Fruit fly (Drosophila melanogaster): ENCODE measurements around the gene GstD1.
A peak's percentile ranks its signal among the peaks of the same experiment; 100 is the strongest.

The GstD1 gene

DNA sequence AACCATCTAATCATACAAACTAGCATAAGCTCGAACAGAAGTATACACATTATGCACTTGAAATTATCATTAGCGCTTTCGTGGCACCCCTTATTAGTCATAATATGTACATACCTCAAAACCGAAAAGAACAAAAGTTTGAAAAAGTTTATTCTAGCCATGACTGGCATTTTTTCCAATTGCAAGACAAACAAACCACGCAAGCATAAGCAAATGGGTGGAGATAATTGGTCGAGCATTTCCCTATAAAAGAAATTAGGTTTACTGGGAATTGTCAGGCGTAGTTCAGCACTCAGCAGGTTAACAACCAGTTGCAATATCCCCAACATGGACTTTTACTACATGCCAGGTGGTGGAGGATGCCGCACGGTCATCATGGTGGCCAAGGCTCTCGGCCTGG lies 2.6 kb upstream of the GstD1 start, which contains the start of gene GstD2:
TSS of gene GstD2 (plus strand) at position 301 of the 400 bp plus-strand sequence.
- TF ChIP-seq sage (GFP tag; optimal IDR thresholded peaks at IDR 0.05) (no peak), foxo (GFP tag; optimal IDR thresholded peaks at IDR 0.05) (no peak), Mio (GFP tag; optimal IDR thresholded peaks at IDR 0.05) (no peak), Hr78 (GFP tag; optimal IDR thresholded peaks at IDR 0.05) (no peak), Jra (GFP tag; optimal IDR thresholded peaks at IDR 0.05) (no peak), Sp1 (GFP tag; optimal IDR thresholded peaks at IDR 0.05) (no peak), psq (GFP tag; optimal IDR thresholded peaks at IDR 0.05) (no peak), Dif (GFP tag; optimal IDR thresholded peaks at IDR 0.05; ENCODE audit: partially characterized antibody) (no peak), usp (GFP tag; optimal IDR thresholded peaks at IDR 0.05) (no peak), jim (GFP tag; optimal IDR thresholded peaks at IDR 0.05) (no peak), dl (GFP tag; optimal IDR thresholded peaks at IDR 0.05; ENCODE audit: insufficient read depth in 1 of 2, partially characterized antibody in 2 of 2) (no peak), dsf (GFP tag; optimal IDR thresholded peaks at IDR 0.05; ENCODE audit: borderline replicate concordance) (no peak)

DNA sequence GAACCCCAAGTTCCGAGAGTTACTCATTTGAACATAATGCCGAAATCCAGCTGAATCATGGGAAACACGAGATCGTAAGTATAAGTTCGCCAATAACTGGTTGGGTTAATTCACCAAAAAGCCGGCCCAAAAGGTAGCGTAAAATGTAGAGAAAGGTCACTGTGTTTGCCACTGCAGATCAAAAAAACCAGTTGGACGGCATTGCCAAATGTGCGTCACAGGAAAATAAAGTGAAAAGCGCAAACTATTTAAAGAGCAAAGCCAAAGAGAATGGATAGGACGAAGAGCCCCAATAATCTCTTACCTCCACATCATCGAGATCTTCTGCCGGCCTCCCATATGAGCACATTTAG lies 1.6 kb upstream of the GstD1 start:
- no peak for TF ChIP-seq rgr (GFP tag; optimal IDR thresholded peaks at IDR 0.05)
- peak in 1 of 2 experiments; percentile 49 for TF ChIP-seq dl (GFP tag; optimal IDR thresholded peaks at IDR 0.05; ENCODE audit: insufficient read depth in 1 of 2, partially characterized antibody in 2 of 2)
- no peak for TF ChIP-seq brk (GFP tag; optimal IDR thresholded peaks at IDR 0.05)
- no peak for TF ChIP-seq OdsH (GFP tag; optimal IDR thresholded peaks at IDR 0.05)
- TF ChIP-seq CrebA (GFP tag; optimal IDR thresholded peaks at IDR 0.05; ENCODE audit: borderline replicate concordance) = peak; percentile 55
- TF ChIP-seq h (GFP tag; optimal IDR thresholded peaks at IDR 0.05) = no peak
- TF ChIP-seq Vsx2 (GFP tag; optimal IDR thresholded peaks at IDR 0.05; ENCODE audit: partially characterized antibody) = peak; percentile 49
- TF ChIP-seq jim (GFP tag; optimal IDR thresholded peaks at IDR 0.05) = no peak
- TF ChIP-seq ey (GFP tag; optimal IDR thresholded peaks at IDR 0.05) = no peak
- no peak for TF ChIP-seq dmrt93B (GFP tag; optimal IDR thresholded peaks at IDR 0.05)
- TF ChIP-seq GATAd (GFP tag; optimal IDR thresholded peaks at IDR 0.05) = no peak
- TF ChIP-seq Dif (GFP tag; optimal IDR thresholded peaks at IDR 0.05; ENCODE audit: partially characterized antibody) = peak; percentile 63
- TF ChIP-seq lola (GFP tag; optimal IDR thresholded peaks at IDR 0.05) = no peak
- TF ChIP-seq Rel (GFP tag; optimal IDR thresholded peaks at IDR 0.05) = peak; percentile 20
- no peak for TF ChIP-seq Rel (tag; optimal IDR thresholded peaks at IDR 0.05)
- no peak for TF ChIP-seq Hr83 (GFP tag; optimal IDR thresholded peaks at IDR 0.05; ENCODE audit: poor library complexity, severe bottlenecking)
- TF ChIP-seq sage (GFP tag; optimal IDR thresholded peaks at IDR 0.05) = no peak
- TF ChIP-seq br (GFP tag; optimal IDR thresholded peaks at IDR 0.05) = no peak
- peak; percentile 44 for TF ChIP-seq woc (GFP tag; optimal IDR thresholded peaks at IDR 0.05)
- TF ChIP-seq Abd-B (GFP tag; optimal IDR thresholded peaks at IDR 0.05) = no peak
- TF ChIP-seq Hnf4 (GFP tag; optimal IDR thresholded peaks at IDR 0.05) = no peak

DNA sequence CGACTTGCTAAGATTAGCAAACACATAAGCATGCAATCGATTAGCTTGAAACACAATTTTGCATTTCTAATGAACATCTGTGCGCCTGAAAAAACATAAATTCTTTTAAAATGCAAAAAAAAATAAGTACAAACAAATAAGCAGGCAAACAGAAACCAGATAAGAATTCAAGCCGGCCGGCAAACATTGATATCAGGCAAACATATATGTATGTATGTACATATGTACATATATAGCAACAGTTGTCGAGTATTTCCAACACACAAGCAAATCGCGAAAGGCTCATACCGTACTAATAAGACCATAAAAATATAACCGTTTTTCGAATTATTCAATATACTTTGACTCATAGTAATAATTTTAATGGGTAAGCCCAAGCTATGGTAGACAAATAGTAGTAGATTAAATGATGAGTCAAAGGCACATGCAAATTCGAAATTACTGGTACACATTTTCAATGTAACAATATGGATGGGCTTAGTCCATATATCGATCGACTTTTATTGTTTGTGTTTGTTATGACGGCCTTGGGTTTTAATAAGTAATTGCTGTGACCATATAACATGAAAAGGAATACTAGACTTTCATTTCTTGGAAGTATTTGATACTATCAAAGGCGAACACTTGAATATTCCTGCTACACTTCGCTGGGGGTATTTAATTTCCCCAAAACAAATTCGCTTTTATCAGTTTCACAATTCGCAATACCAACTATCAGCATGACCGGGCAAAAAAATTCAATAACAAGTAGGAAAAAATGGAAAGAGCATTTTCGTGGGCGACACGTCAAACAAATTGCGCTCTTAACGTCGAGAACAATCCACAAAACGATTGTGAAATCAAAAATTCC lies 950 bp upstream of the GstD1 start:
- no peak for TF ChIP-seq Vsx2 (GFP tag; optimal IDR thresholded peaks at IDR 0.05; ENCODE audit: partially characterized antibody)
- TF ChIP-seq pan (optimal IDR thresholded peaks at IDR 0.05) = no peak
- TF ChIP-seq woc (GFP tag; optimal IDR thresholded peaks at IDR 0.05) = peak; percentile 27
- no peak for TF ChIP-seq sv (GFP tag; optimal IDR thresholded peaks at IDR 0.05)
- TF ChIP-seq lola (GFP tag; optimal IDR thresholded peaks at IDR 0.05) = no peak
- no peak for TF ChIP-seq Sp1 (GFP tag; optimal IDR thresholded peaks at IDR 0.05)
- no peak for TF ChIP-seq Hr83 (GFP tag; optimal IDR thresholded peaks at IDR 0.05; ENCODE audit: poor library complexity, severe bottlenecking)
- no peak for TF ChIP-seq Mio (GFP tag; optimal IDR thresholded peaks at IDR 0.05)
- TF ChIP-seq N (GFP tag; optimal IDR thresholded peaks at IDR 0.05) = no peak
- no peak for TF ChIP-seq psq (GFP tag; optimal IDR thresholded peaks at IDR 0.05)
- no peak for TF ChIP-seq Hnf4 (GFP tag; optimal IDR thresholded peaks at IDR 0.05)
- TF ChIP-seq h (GFP tag; optimal IDR thresholded peaks at IDR 0.05) = no peak
- TF ChIP-seq sage (GFP tag; optimal IDR thresholded peaks at IDR 0.05) = no peak
- peak; percentile 1 for TF ChIP-seq CrebA (GFP tag; optimal IDR thresholded peaks at IDR 0.05; ENCODE audit: borderline replicate concordance)
- TF ChIP-seq CG32264 (GFP tag; optimal IDR thresholded peaks at IDR 0.05) = peak; percentile 25
- no peak for TF ChIP-seq OdsH (GFP tag; optimal IDR thresholded peaks at IDR 0.05)
- no peak for TF ChIP-seq Myc (optimal IDR thresholded peaks at IDR 0.05)
- TF ChIP-seq rgr (GFP tag; optimal IDR thresholded peaks at IDR 0.05) = no peak
- TF ChIP-seq ey (GFP tag; optimal IDR thresholded peaks at IDR 0.05) = no peak
- no peak for TF ChIP-seq Jra (GFP tag; optimal IDR thresholded peaks at IDR 0.05)
- TF ChIP-seq dsf (GFP tag; optimal IDR thresholded peaks at IDR 0.05; ENCODE audit: borderline replicate concordance) = no peak
- TF ChIP-seq Dif (GFP tag; optimal IDR thresholded peaks at IDR 0.05; ENCODE audit: partially characterized antibody) = no peak
- TF ChIP-seq Abd-B (GFP tag; optimal IDR thresholded peaks at IDR 0.05) = no peak
- no peak for TF ChIP-seq jim (GFP tag; optimal IDR thresholded peaks at IDR 0.05)
- no peak for TF ChIP-seq dl (GFP tag; optimal IDR thresholded peaks at IDR 0.05; ENCODE audit: insufficient read depth in 1 of 2, partially characterized antibody in 2 of 2)
- TF ChIP-seq fru (GFP tag; optimal IDR thresholded peaks at IDR 0.05) = peak; percentile 6
- no peak for TF ChIP-seq foxo (GFP tag; optimal IDR thresholded peaks at IDR 0.05)
- TF ChIP-seq CG9705 (GFP tag; optimal IDR thresholded peaks at IDR 0.05) = peak; percentile 39
- TF ChIP-seq GATAd (GFP tag; optimal IDR thresholded peaks at IDR 0.05) = no peak
- no peak for TF ChIP-seq br (GFP tag; optimal IDR thresholded peaks at IDR 0.05)
- no peak for TF ChIP-seq dmrt93B (GFP tag; optimal IDR thresholded peaks at IDR 0.05)

Data from whole organism, wandering third instar larva.